In the genomic region with DNA sequence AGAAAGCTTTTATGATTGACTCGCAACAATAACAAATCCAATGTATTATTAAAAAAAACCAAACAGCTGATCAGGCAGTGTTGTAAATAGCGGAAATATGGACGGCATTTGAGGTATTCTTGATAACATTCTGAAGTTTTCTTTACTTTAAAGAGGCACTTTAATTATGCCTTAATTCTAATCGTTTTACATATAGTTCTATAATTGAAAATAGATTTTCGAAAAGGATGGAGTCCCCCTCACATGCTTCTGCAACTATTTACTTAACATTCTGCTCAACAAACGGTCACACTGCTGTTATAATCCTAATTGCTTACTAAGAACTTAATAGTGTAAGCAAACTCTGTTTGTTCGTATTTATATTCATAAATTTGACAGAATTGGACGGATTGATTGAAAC, we compare ENCODE assay signal across 1 fruit fly cellular context.
TF ChIP-seq lines count a peak whose summit lies in the region.

CG10068 (minus strand) TSS at position 62 of the 400 bp plus-strand sequence.

TF ChIP-seq in whole organism, embryonic, 481 proteins besides CTCF, POLR2A, EP300 and RAD21 (continued from another document):
- TF ChIP-seq lab (GFP tag; optimal IDR thresholded peaks at IDR 0.05; lab: Kevin White, UChicago), result peak; percentile 94
- TF ChIP-seq CG4424 (GFP tag; optimal IDR thresholded peaks at IDR 0.05; lab: Kevin White, UChicago), result peak; percentile 88
- TF ChIP-seq C15 (GFP tag; IDR thresholded peaks at IDR 0.05; lab: Robert Waterston, UW), result peak; percentile 73; the same call in 2 of the 3 replicates
- peak; percentile 61 for TF ChIP-seq kni (GFP tag; optimal IDR thresholded peaks at IDR 0.05; lab: Kevin White, UChicago)
- TF ChIP-seq CG4328 (GFP tag; optimal IDR thresholded peaks at IDR 0.05; lab: Kevin White, UChicago), result peak; percentile 71
- TF ChIP-seq Oli (tag; optimal IDR thresholded peaks at IDR 0.05; lab: Kevin White, UChicago), result peak; percentile 72
- peak; percentile 89 for TF ChIP-seq Nf-YA (GFP tag; IDR thresholded peaks at IDR 0.05; lab: Robert Waterston, UW)
- peak; percentile 82; the same call in 2 of the 3 replicates for TF ChIP-seq Mrtf (GFP tag; IDR thresholded peaks at IDR 0.05; lab: Robert Waterston, UW)
